Fruit fly (Drosophila melanogaster) whole organism: ENCODE results near the gene Caper.

Experiments used
- Dll ChIP-seq: fragments of >200 bp; optimal IDR thresholded peaks from 2 replicates; lab custom pipeline; 2017
- EcR ChIP-seq, 2 experiments: fragments of >200 bp; optimal IDR thresholded peaks; 2 replicates each; lab custom pipeline; 2017; ENCODE audit warnings: missing biosample characterization in 2 of 2, missing genetic modification characterization in 2 of 2, missing genetic modification reagents in 2 of 2
- pan ChIP-seq: fragments of >200 bp; optimal IDR thresholded peaks from 2 replicates; lab custom pipeline; 2017

DNA sequence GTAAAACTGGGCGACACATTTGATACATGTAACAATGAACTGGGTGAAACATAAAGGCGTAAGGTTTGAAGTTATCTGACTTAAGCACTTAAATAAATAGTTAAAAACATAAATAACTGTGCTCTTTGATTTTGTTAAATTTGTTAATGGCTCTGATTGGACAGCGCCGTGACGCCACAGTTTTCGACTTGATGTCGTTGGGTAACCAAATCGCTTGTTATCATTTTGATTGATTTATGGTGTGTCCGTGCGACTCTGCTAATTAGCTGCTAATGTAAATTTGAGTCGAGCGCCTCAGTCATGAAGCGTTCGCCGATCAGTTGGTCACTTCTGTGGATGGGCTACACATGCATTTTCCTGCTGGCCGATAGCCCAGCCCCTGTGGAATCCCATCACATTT lies 35.2 kb downstream of the Caper start, which contains the start of gene Ugt307A1:
- TF ChIP-seq Dll (lab: Kevin White, UChicago) (no peak), pan (no peak), EcR (GFP tag; optimal IDR thresholded peaks at IDR 0.05; lab: Kevin White, UChicago) (no peak)
